Worm (Caenorhabditis elegans) whole organism, mixed stage, embryonic: ENCODE measurements around the gene C07A9.13.

Source experiments
- blmp-1 ChIP-seq: fragments of 150-350 bp; optimal IDR thresholded peaks from 2 replicates; lab custom pipeline; 2014; ENCODE audit warnings: missing biosample characterization, missing genetic modification characterization
- ceh-39 ChIP-seq: fragments of 150-350 bp; optimal IDR thresholded peaks from 2 replicates; lab custom pipeline; 2014; ENCODE audit warnings: missing biosample characterization, missing genetic modification characterization
- ceh-43 ChIP-seq: fragments of 200-800 bp; sonication (Bioruptor generic); optimal IDR thresholded peaks from 2 replicates; lab custom pipeline; 2018; ENCODE audit warnings: mild to moderate bottlenecking, missing genetic modification characterization, moderate library complexity, missing compliant biosample characterization
- elt-3 ChIP-seq: fragments of 150-350 bp; optimal IDR thresholded peaks from 2 replicates; lab custom pipeline; 2014; ENCODE audit warnings: missing biosample characterization, missing genetic modification characterization
- lin-13 ChIP-seq: fragments of 150-350 bp; optimal IDR thresholded peaks from 2 replicates; lab custom pipeline; 2014; ENCODE audit warnings: missing biosample characterization, missing genetic modification characterization
- lsy-2 ChIP-seq: fragments of 150-350 bp; optimal IDR thresholded peaks from 2 replicates; lab custom pipeline; 2014; ENCODE audit warnings: missing biosample characterization, missing genetic modification characterization
- nhr-12 ChIP-seq: fragments of 150-350 bp; optimal IDR thresholded peaks from 2 replicates; lab custom pipeline; 2014; ENCODE audit warnings: missing biosample characterization, missing genetic modification characterization
- nhr-2 ChIP-seq: fragments of 150-350 bp; optimal IDR thresholded peaks from 2 replicates; lab custom pipeline; 2014; ENCODE audit warnings: missing biosample characterization, missing genetic modification characterization
- nhr-76 ChIP-seq: sonication (generic microtip); optimal IDR thresholded peaks from 2 replicates; lab custom pipeline; 2017; ENCODE audit warnings: missing biosample characterization, missing genetic modification characterization
- snpc-4 ChIP-seq: fragments of 150-350 bp; optimal IDR thresholded peaks from 2 replicates; lab custom pipeline; 2014; ENCODE audit warnings: missing biosample characterization, missing genetic modification characterization
- unc-39 ChIP-seq: fragments of 150-350 bp; optimal IDR thresholded peaks from 2 replicates; lab custom pipeline; 2014; ENCODE audit warnings: missing biosample characterization, missing genetic modification characterization
- unc-62 ChIP-seq: fragments of 150-350 bp; optimal IDR thresholded peaks from 2 replicates; lab custom pipeline; 2014; ENCODE audit warnings: missing biosample characterization, missing genetic modification reagents, missing genetic modification characterization
- ztf-11 ChIP-seq: fragments of 150-350 bp; optimal IDR thresholded peaks from 2 replicates; lab custom pipeline; 2014; ENCODE audit warnings: missing biosample characterization, missing genetic modification characterization

DNA sequence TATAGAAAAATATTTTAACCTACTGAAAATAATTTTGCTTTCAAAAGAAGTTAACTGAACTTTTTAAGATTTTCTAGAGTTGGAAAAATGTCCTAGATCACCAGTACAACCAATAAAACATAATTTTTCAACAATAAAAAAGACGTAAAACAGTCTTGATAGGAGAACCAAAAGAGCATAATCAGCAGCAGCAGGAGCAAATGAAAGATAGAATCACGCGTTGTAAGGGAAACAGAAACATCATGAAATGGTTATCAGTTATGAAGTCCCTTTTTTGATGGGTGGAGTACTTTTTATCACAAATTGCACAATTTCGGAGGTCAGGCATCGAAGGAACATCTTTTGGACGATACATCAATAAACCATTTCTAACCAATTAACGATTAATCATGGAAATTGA lies 40.9 kb upstream of the C07A9.13 start:
- TF ChIP-seq snpc-4 (tag; lab: Kevin White, UChicago) = no peak
- no peak for TF ChIP-seq unc-39
- TF ChIP-seq nhr-76 (tag; lab: Kevin White, UChicago) = no peak
- no peak for TF ChIP-seq lin-13 (tag; lab: Kevin White, UChicago)
- no peak for TF ChIP-seq ztf-11
- TF ChIP-seq ceh-43 (GFP tag; lab: Kevin White, UChicago) = no peak
- no peak for TF ChIP-seq elt-3 (tag; lab: Kevin White, UChicago)
- TF ChIP-seq unc-62 = no peak
- no peak for TF ChIP-seq blmp-1 (tag; lab: Kevin White, UChicago)
- TF ChIP-seq ceh-39 = no peak
- no peak for TF ChIP-seq nhr-12 (tag; lab: Kevin White, UChicago)
- TF ChIP-seq nhr-2 (tag; lab: Kevin White, UChicago) = no peak
- TF ChIP-seq lsy-2 (tag; lab: Kevin White, UChicago) = no peak
